Fruit fly (Drosophila melanogaster) whole organism: ENCODE results near the gene Mfe2.

ENCODE experiments used
- CG8478 ChIP-seq: fragments of >200 bp; optimal IDR thresholded peaks from 2 replicates; lab custom pipeline; 2018; ENCODE audit warnings: inconsistent platforms
- Dll ChIP-seq: fragments of >200 bp; optimal IDR thresholded peaks from 2 replicates; lab custom pipeline; 2017
- EcR ChIP-seq, 2 experiments: fragments of >200 bp; optimal IDR thresholded peaks; 2 replicates each; lab custom pipeline; 2017; ENCODE audit warnings: missing biosample characterization in 2 of 2, missing genetic modification characterization in 2 of 2, missing genetic modification reagents in 2 of 2
- pan ChIP-seq: fragments of >200 bp; optimal IDR thresholded peaks from 2 replicates; lab custom pipeline; 2017
- psq ChIP-seq: fragments of >200 bp; optimal IDR thresholded peaks from 2 replicates; lab custom pipeline; 2017
- usp ChIP-seq: fragments of >200 bp; optimal IDR thresholded peaks from 2 replicates; lab custom pipeline; 2017; ENCODE audit warnings: missing biosample characterization, missing genetic modification characterization, mixed read lengths

The Mfe2 gene

dm6 chrX:16270795-16271194, at the start of gene Mfe2:
TSS of gene Mfe2 (plus strand) at chrX:16270951.
- TF ChIP-seq psq (lab: Kevin White, UChicago) (no peak), EcR (GFP tag; optimal IDR thresholded peaks at IDR 0.05; lab: Kevin White, UChicago) (no peak), usp (GFP tag; lab: Kevin White, UChicago) (no peak), CG8478 (no peak), Dll (lab: Kevin White, UChicago) (no peak), pan (no peak)

DNA sequence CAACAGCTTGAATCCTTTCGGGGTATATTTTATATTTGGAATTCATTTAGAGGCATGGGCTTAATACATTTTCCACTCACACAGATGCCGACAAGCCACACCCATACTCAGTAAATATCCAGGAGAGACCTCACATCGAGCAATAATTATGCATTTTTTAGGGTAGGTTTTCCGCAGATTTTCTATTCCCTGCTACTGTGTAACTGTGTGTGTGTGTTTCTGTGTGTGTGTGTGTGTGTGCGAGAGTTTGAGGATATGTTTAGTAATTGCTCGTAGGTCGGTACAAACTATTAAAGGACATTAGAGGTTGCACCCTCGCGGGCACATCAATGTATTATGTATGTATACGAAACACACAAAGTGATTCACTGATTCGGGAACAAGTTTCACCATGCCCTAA, 39.5 kb upstream of the Mfe2 start:
- no peak for TF ChIP-seq pan
- no peak for TF ChIP-seq Dll (lab: Kevin White, UChicago)
- no peak for TF ChIP-seq psq (lab: Kevin White, UChicago)
- TF ChIP-seq CG8478, result no peak
- TF ChIP-seq EcR (GFP tag; optimal IDR thresholded peaks at IDR 0.05; lab: Kevin White, UChicago), result no peak
- no peak for TF ChIP-seq usp (GFP tag; lab: Kevin White, UChicago)

DNA sequence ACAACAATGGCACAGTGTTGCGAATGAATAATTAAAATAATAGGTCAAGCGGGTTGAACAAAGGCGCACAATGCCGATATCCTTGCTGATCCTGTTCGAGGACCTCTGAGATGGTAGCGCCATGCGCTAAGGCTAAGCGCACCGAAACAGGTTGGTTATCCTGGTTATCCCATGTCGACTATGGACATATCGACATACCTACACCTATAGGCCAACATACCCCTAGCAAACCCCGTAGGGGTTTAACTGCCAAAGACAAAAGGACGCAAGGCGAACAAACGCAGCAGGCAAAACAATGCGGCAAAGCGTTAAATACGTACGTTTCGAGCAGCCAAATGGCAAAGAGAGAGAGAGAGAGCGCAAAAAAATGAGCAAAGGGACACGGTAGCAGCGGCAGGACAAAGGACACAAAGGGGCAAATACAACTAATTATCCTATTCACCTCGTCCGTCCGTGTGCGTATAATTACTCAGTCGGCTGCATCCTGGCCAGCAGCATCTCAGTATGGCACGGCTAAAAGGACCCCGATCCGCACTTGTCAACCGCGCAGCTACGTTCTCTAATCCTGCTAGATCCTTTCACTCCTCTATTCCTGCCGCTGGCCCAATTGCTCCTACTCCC, 28.8 kb upstream of the Mfe2 start:
- no peak for TF ChIP-seq Dll (lab: Kevin White, UChicago)
- no peak for TF ChIP-seq usp (GFP tag; lab: Kevin White, UChicago)

DNA sequence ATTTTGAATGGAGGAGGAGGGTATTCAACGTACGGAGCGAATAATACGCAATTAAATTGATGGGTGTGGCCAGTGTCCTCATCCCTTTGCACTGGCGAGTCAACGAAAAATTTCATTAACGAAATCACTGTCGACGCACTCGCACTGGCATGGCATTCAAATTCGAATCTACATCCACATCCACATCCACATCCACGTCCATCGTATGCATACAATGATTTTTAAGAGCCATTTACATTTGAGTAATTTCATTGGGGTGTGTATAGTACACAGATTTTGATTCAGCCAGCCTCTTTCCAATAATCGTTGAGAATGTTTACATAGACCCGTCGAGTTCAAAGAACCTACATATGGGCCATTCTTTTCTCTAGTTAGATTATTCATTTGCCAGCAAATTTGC, 26.8 kb upstream of the Mfe2 start:
- TF ChIP-seq EcR (GFP tag; optimal IDR thresholded peaks at IDR 0.05; lab: Kevin White, UChicago) (no peak), usp (GFP tag; lab: Kevin White, UChicago) (no peak), Dll (lab: Kevin White, UChicago) (no peak), psq (lab: Kevin White, UChicago) (no peak), pan (no peak), CG8478 (no peak)

- TF ChIP-seq pan (no peak), CG8478 (no peak), EcR (GFP tag; optimal IDR thresholded peaks at IDR 0.05; lab: Kevin White, UChicago) (no peak), Dll (lab: Kevin White, UChicago) (no peak), psq (lab: Kevin White, UChicago) (no peak), usp (GFP tag; lab: Kevin White, UChicago) (no peak)
Measured at dm6 chrX:16244731-16245130, 26.0 kb upstream of the Mfe2 start.

- TF ChIP-seq pan (no peak), CG8478 (no peak), usp (GFP tag; lab: Kevin White, UChicago) (no peak), psq (lab: Kevin White, UChicago) (no peak), EcR (GFP tag; optimal IDR thresholded peaks at IDR 0.05; lab: Kevin White, UChicago) (no peak), Dll (lab: Kevin White, UChicago) (no peak)
Measured at dm6 chrX:16263415-16263814, 7.3 kb upstream of the Mfe2 start.

- TF ChIP-seq EcR (GFP tag; optimal IDR thresholded peaks at IDR 0.05; lab: Kevin White, UChicago) (no peak), psq (lab: Kevin White, UChicago) (no peak), Dll (lab: Kevin White, UChicago) (no peak), pan (no peak), usp (GFP tag; lab: Kevin White, UChicago) (no peak), CG8478 (no peak)
Measured at dm6 chrX:16266437-16266836, 4.3 kb upstream of the Mfe2 start, which contains the start of gene CG12507. TSS of gene CG12507 (minus strand) at chrX:16266537.

dm6 chrX:16275168-16275853, 4.6 kb downstream of the Mfe2 start:
- TF ChIP-seq CG8478, result no peak
- TF ChIP-seq EcR (GFP tag; optimal IDR thresholded peaks at IDR 0.05; lab: Kevin White, UChicago), result no peak
- TF ChIP-seq Dll (lab: Kevin White, UChicago), result no peak
- no peak for TF ChIP-seq usp (GFP tag; lab: Kevin White, UChicago)
- TF ChIP-seq pan, result no peak
- TF ChIP-seq psq (lab: Kevin White, UChicago), result no peak

- TF ChIP-seq EcR (GFP tag; optimal IDR thresholded peaks at IDR 0.05; lab: Kevin White, UChicago) (no peak), CG8478 (no peak), Dll (lab: Kevin White, UChicago) (no peak), psq (lab: Kevin White, UChicago) (no peak), pan (no peak), usp (GFP tag; lab: Kevin White, UChicago) (no peak)
Measured at dm6 chrX:16275854-16276338, 5.1 kb downstream of the Mfe2 start, which contains the start of the genes kat80 and Prosalpha4. TSS of gene kat80 (minus strand) at chrX:16276180. TSS of gene Prosalpha4 (plus strand) at chrX:16276270.

DNA sequence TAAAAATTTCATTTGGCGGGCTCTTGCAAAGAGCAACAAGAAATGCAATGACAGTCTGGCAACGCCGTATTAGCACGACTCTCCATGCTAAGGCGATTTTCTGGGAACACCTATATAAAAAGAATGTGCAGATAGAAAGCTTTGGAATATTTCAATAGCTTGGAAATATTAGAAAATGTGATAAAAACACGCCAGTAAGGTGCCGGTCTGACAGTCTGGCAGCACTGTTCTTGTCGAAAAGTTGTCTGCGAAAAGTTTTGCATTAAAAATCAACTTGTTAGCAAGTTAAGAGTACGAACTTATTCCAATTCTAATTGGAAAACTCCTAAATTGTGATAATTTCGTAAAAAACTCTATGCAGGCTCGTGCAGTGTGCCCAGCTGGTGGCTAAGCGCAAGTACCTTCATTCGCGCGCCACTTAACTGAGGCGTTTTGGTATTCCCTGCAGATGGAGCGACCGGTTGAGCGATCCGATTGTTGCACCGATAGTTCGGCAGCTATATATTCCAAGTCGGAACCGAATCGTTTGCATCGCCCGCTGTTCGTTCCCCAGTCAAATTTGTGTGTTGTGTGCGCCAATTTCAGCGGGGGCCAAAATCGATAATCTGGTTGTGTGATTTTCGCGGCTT, 7.2 kb downstream of the Mfe2 start, which contains the start of gene eas:
Gene eas (plus strand): TSS at position 451 of the 629 bp plus-strand sequence.
- TF ChIP-seq CG8478 (no peak), usp (GFP tag; lab: Kevin White, UChicago) (no peak), pan (no peak), psq (lab: Kevin White, UChicago) (no peak), Dll (lab: Kevin White, UChicago) (no peak), EcR (GFP tag; optimal IDR thresholded peaks at IDR 0.05; lab: Kevin White, UChicago) (no peak)

DNA sequence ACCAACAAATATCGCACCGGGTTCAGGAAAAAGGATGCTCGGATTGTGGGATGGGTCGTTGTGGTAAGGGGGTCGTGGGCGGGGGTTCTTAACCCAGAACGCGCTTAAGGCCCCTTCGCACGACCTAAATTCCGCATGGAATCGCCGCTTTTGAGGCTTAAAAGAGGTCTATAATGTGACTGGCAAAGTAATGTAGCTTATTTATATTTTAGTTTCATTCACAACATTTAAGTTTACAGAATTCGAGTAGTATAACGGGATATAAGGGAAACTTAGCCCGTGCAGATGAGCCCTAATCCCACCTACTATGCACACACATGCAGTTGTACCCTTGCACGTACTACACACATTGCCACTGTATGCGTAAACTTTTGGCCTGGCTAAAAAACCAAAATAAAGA, 8.0 kb downstream of the Mfe2 start:
- TF ChIP-seq CG8478 (no peak), psq (lab: Kevin White, UChicago) (no peak), Dll (lab: Kevin White, UChicago) (no peak), EcR (GFP tag; optimal IDR thresholded peaks at IDR 0.05; lab: Kevin White, UChicago) (no peak), pan (no peak), usp (GFP tag; lab: Kevin White, UChicago) (no peak)
